Fruit fly (Drosophila melanogaster) whole organism, pupa: ENCODE results near the gene CG14720.

Source experiments
- CG15710 ChIP-seq: fragments of 200-800 bp; sonication (Bioruptor generic); optimal IDR thresholded peaks from 2 replicates; lab custom pipeline; 2018; ENCODE audit warnings: missing biosample characterization, mild to moderate bottlenecking, missing genetic modification characterization, moderate library complexity
- CG32121 ChIP-seq: fragments of 200-800 bp; sonication (Bioruptor generic); IDR thresholded peaks from 2 replicates; pipeline ENCODE4 v1.3.6; 2022; ENCODE audit warnings: missing biosample characterization, missing genetic modification characterization
- CG34367 ChIP-seq: fragments of 200-800 bp; sonication (Bioruptor generic); optimal IDR thresholded peaks from 2 replicates; lab custom pipeline; 2018; ENCODE audit warnings: missing biosample characterization, mild to moderate bottlenecking, missing genetic modification characterization
- CG4496 ChIP-seq: fragments of 200-800 bp; sonication (Bioruptor generic); IDR thresholded peaks from 3 replicates; pipeline ENCODE4 v1.3.6; 2022; ENCODE audit warnings: missing biosample characterization, missing genetic modification characterization
- Pif1A ChIP-seq: fragments of 200-800 bp; sonication (Bioruptor generic); optimal IDR thresholded peaks from 3 replicates; lab custom pipeline; 2016; ENCODE audit warnings: missing biosample characterization, missing genetic modification characterization
- Pif1B ChIP-seq: fragments of 200-800 bp; sonication (Bioruptor generic); optimal IDR thresholded peaks from 3 replicates; lab custom pipeline; 2016; ENCODE audit warnings: missing biosample characterization, missing genetic modification characterization
- gl ChIP-seq: fragments of 200-800 bp; sonication (Bioruptor generic); optimal IDR thresholded peaks from 2 replicates; lab custom pipeline; 2018; ENCODE audit warnings: missing biosample characterization, mild to moderate bottlenecking, missing genetic modification characterization
- rn ChIP-seq: fragments of 200-800 bp; sonication (Bioruptor generic); IDR thresholded peaks from 2 replicates; pipeline ENCODE4 v1.3.6; 2022; ENCODE audit warnings: missing biosample characterization, missing genetic modification characterization

- TF ChIP-seq rn = no peak
- TF ChIP-seq Pif1B (GFP tag; lab: Kevin White, UChicago) = no peak
- no peak for TF ChIP-seq CG32121 (GFP tag; lab: Robert Waterston, UW)
- no peak for TF ChIP-seq CG34367 (tag; lab: Kevin White, UChicago)
- no peak for TF ChIP-seq CG4496 (GFP tag; lab: Robert Waterston, UW)
- TF ChIP-seq Pif1A (GFP tag; lab: Kevin White, UChicago) = no peak
- TF ChIP-seq gl = no peak
- TF ChIP-seq CG15710 (tag; lab: Kevin White, UChicago) = no peak
Measured at dm6 chr3R:11692504-11692903, 19.0 kb upstream of the CG14720 start.
